In the genomic region with DNA sequence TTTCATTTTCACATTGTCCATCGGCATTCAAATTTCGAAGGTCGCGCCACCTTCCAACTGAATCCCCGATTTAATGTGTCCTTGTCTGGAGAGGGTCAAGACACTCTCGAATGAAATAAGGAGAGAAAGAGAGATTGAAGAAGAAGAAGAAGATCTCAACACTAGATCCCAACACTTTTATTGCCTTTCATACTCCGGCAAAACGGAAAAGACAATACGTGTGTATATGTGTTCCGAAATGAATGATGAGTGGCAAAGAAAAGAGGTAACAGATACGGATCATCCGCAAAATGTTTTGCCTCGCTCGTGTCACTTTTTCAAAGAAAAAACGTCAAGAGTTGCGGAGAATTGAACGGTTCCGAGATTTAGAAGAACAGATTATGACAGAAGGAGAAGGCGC, we compare ENCODE assay signal across 6 worm cellular contexts.
TF ChIP-seq lines count a peak whose summit lies in the region.

No protein-coding gene starts in this region.

TF ChIP-seq in whole organism, L1 larva, 84 proteins besides CTCF, POLR2A, EP300 and RAD21:
- TF ChIP-seq mep-1 (tag; optimal IDR thresholded peaks at IDR 0.05; lab: Kevin White, UChicago) (peak; percentile 64), C04F5.9 (tag; optimal IDR thresholded peaks at IDR 0.05; lab: Kevin White, UChicago) (no peak), nhr-85 (tag; lab: Kevin White, UChicago) (peak; percentile 65), hlh-4 (tag; optimal IDR thresholded peaks at IDR 0.05; lab: Kevin White, UChicago) (no peak), blmp-1 (tag; optimal IDR thresholded peaks at IDR 0.05; lab: Kevin White, UChicago) (peak; percentile 79)

TF ChIP-seq in whole organism, L2 larva, 48 proteins besides CTCF, POLR2A, EP300 and RAD21:
- TF ChIP-seq zag-1 (tag; optimal IDR thresholded peaks at IDR 0.05; lab: Kevin White, UChicago): no peak
- no peak for TF ChIP-seq nhr-11 (tag; optimal IDR thresholded peaks at IDR 0.05; lab: Kevin White, UChicago)
- peak; percentile 47 for TF ChIP-seq nhr-25 (tag; optimal IDR thresholded peaks at IDR 0.05; lab: Kevin White, UChicago)
- TF ChIP-seq ceh-82 (tag; optimal IDR thresholded peaks at IDR 0.05; lab: Kevin White, UChicago): no peak

TF ChIP-seq in whole organism, L3 larva, 47 proteins besides CTCF, POLR2A, EP300 and RAD21:
- TF ChIP-seq ZK546.5 (tag; optimal IDR thresholded peaks at IDR 0.05; lab: Kevin White, UChicago) (no peak), nhr-25 (tag; optimal IDR thresholded peaks at IDR 0.05; lab: Kevin White, UChicago) (peak; percentile 64)

TF ChIP-seq in whole organism, L4 larva, 104 proteins besides CTCF, POLR2A, EP300 and RAD21:
- TF ChIP-seq lir-3 (tag; optimal IDR thresholded peaks at IDR 0.05; lab: Kevin White, UChicago) (no peak), nhr-25 (tag; optimal IDR thresholded peaks at IDR 0.05; lab: Kevin White, UChicago; ENCODE audit: borderline replicate concordance, insufficient read depth) (peak; percentile 10), unc-62 (GFP tag; optimal IDR thresholded peaks at IDR 0.05 in 1 of 2; lab: Kevin White, UChicago) (peak in 1 of 2 experiments; percentile 85), unc-62 (tag; optimal IDR thresholded peaks at IDR 0.05; lab: Kevin White, UChicago) (no peak)

TF ChIP-seq in whole organism, late embryonic, 69 proteins besides CTCF, POLR2A, EP300 and RAD21:
- TF ChIP-seq lin-11 (tag; optimal IDR thresholded peaks at IDR 0.05; lab: Kevin White, UChicago): no peak
- peak; percentile 3 for TF ChIP-seq unc-55 (GFP tag; optimal IDR thresholded peaks at IDR 0.05; lab: Kevin White, UChicago)

TF ChIP-seq in whole organism, mixed stage, embryonic, 35 proteins besides CTCF, POLR2A, EP300 and RAD21:
- no peak for TF ChIP-seq ceh-43 (GFP tag; optimal IDR thresholded peaks at IDR 0.05; lab: Kevin White, UChicago)
- no peak for TF ChIP-seq mls-2 (tag; optimal IDR thresholded peaks at IDR 0.05; lab: Kevin White, UChicago)
- TF ChIP-seq elt-1 (tag; optimal IDR thresholded peaks at IDR 0.05; lab: Kevin White, UChicago; ENCODE audit: borderline replicate concordance, insufficient read depth): peak; percentile 67
- peak; percentile 63 for TF ChIP-seq blmp-1 (tag; optimal IDR thresholded peaks at IDR 0.05; lab: Kevin White, UChicago)
- no peak for TF ChIP-seq tbx-8 (GFP tag; optimal IDR thresholded peaks at IDR 0.05; lab: Kevin White, UChicago)
- no peak for TF ChIP-seq nhr-28 (tag; optimal IDR thresholded peaks at IDR 0.05; lab: Kevin White, UChicago)
- TF ChIP-seq ham-2 (GFP tag; optimal IDR thresholded peaks at IDR 0.05; lab: Kevin White, UChicago): peak; percentile 16
- TF ChIP-seq zip-8 (tag; optimal IDR thresholded peaks at IDR 0.05; lab: Kevin White, UChicago): no peak
- TF ChIP-seq unc-62 (GFP tag; optimal IDR thresholded peaks at IDR 0.05; lab: Kevin White, UChicago): peak; percentile 82
- no peak for TF ChIP-seq pha-4 (tag; optimal IDR thresholded peaks at IDR 0.05; lab: Kevin White, UChicago)
- TF ChIP-seq ces-1 (GFP tag; optimal IDR thresholded peaks at IDR 0.05; lab: Kevin White, UChicago): no peak
